Worm (Caenorhabditis elegans) whole organism, early embryonic: ENCODE data around the gene npr-3.

Experiments
- B0310.2 ChIP-seq: sonication (generic microtip); optimal IDR thresholded peaks from 2 replicates; lab custom pipeline; 2016; ENCODE audit warnings: mild to moderate bottlenecking, missing genetic modification characterization, missing compliant biosample characterization
- F13C5.2 ChIP-seq: sonication (generic microtip); optimal IDR thresholded peaks from 2 replicates; lab custom pipeline; 2017; ENCODE audit warnings: mild to moderate bottlenecking, missing genetic modification characterization, inconsistent platforms, missing compliant biosample characterization
- ama-1 ChIP-seq: fragments of 150-350 bp; optimal IDR thresholded peaks from 2 replicates; lab custom pipeline; 2014
- ceh-13 ChIP-seq: fragments of 200-800 bp; sonication (Bioruptor generic); optimal IDR thresholded peaks from 2 replicates; lab custom pipeline; 2018; ENCODE audit warnings: mild to moderate bottlenecking, missing genetic modification characterization, missing compliant biosample characterization
- ceh-36 ChIP-seq: sonication (generic microtip); optimal IDR thresholded peaks from 2 replicates; lab custom pipeline; 2016; ENCODE audit warnings: missing genetic modification characterization, inconsistent platforms, missing compliant biosample characterization
- ets-7 ChIP-seq: sonication (generic microtip); optimal IDR thresholded peaks from 2 replicates; lab custom pipeline; 2016; ENCODE audit warnings: missing genotype, missing genetic modification characterization, missing compliant biosample characterization
- flt-1 ChIP-seq: fragments of 200-800 bp; sonication (Bioruptor generic); IDR thresholded peaks from 2 replicates; pipeline ENCODE4 v1.3.6; 2022; ENCODE audit warnings: missing genetic modification characterization, missing compliant biosample characterization
- hmbx-1 ChIP-seq: sonication (generic microtip); optimal IDR thresholded peaks from 2 replicates; lab custom pipeline; 2016; ENCODE audit warnings: mild to moderate bottlenecking, missing genetic modification characterization, missing compliant biosample characterization
- hmg-4 ChIP-seq: fragments of 200-800 bp; sonication (Bioruptor generic); optimal IDR thresholded peaks from 2 replicates; lab custom pipeline; 2018; ENCODE audit warnings: mild to moderate bottlenecking, missing genetic modification characterization, missing compliant biosample characterization
- scrt-1 ChIP-seq: fragments of 200-800 bp; sonication (Bioruptor generic); IDR thresholded peaks from 2 replicates; pipeline ENCODE4 v1.3.6; 2022; ENCODE audit warnings: missing genetic modification characterization, missing compliant biosample characterization
- sea-1 ChIP-seq: fragments of 200-800 bp; sonication (Bioruptor generic); conservative IDR thresholded peaks from 2 replicates; pipeline ENCODE4 v1.3.6; 2022; ENCODE audit warnings: missing genetic modification characterization, missing compliant biosample characterization
- tbx-11 ChIP-seq: fragments of 200-800 bp; sonication (Bioruptor generic); IDR thresholded peaks from 2 replicates; pipeline ENCODE4 v1.3.6; 2022; ENCODE audit warnings: missing genetic modification characterization, missing compliant biosample characterization

DNA sequence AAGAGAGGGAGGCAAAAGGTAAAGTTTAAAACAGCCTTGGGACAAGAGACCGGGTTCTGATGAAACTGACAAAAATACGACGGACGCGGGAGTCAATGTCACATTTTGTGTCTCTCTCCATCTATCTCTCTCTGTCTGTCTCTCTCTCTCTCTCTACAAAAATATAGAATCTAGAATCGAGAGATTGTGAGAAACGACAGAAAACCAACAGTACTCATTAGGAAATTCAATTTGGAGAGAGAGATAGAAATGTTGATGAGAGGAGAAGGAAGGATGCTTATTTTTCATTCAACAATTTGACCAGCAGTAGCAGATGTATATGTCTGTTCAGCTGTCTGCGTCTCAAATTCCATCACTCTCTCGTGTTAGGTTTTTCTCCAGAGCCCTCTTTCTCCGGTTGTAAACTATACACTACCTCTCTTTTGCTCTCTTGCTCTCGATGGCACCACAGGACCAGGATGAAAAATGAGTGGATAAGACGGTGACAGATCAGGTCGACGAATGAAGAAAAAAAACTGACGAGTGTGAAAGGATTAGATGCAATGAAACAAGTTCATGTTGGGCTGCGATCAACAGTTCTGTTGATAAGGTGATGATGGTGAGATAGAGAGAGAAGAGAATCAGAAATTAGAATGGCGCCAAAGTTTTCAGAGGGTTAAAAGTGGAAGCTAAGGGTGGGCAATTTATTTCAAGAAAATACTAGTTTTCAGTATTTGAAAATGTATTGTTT lies 30.0 kb downstream of the npr-3 start:
- TF ChIP-seq tbx-11 (no peak), scrt-1 (GFP tag; lab: Robert Waterston, UW) (no peak), ama-1 (lab: Kevin White, UChicago) (no peak), ceh-36 (tag; lab: Kevin White, UChicago) (no peak), ceh-13 (GFP tag; lab: Kevin White, UChicago) (no peak), B0310.2 (tag; lab: Kevin White, UChicago) (no peak), flt-1 (GFP tag; lab: Robert Waterston, UW) (no peak), hmbx-1 (no peak), F13C5.2 (tag; lab: Kevin White, UChicago) (no peak), hmg-4 (no peak), sea-1 (GFP tag; lab: Robert Waterston, UW) (no peak), ets-7 (tag; lab: Kevin White, UChicago) (no peak)
